Worm (Caenorhabditis elegans) whole organism, late embryonic: ENCODE results near the gene Y43C5B.3.

Source experiments
- C08G9.2 ChIP-seq: sonication (generic microtip); optimal IDR thresholded peaks from 2 replicates; lab custom pipeline; 2016; ENCODE audit warnings: mild to moderate bottlenecking, missing genetic modification characterization, moderate library complexity, missing compliant biosample characterization
- F13H6.1 ChIP-seq: sonication (generic microtip); optimal IDR thresholded peaks from 2 replicates; lab custom pipeline; 2016; ENCODE audit warnings: missing genetic modification characterization, missing compliant biosample characterization
- K09A11.1 ChIP-seq: sonication (generic microtip); optimal IDR thresholded peaks from 2 replicates; lab custom pipeline; 2017; ENCODE audit warnings: antibody characterized with exemption, mild to moderate bottlenecking, missing genetic modification characterization, missing compliant biosample characterization; ENCODE audit not compliant: insufficient read depth
- T23F11.4 ChIP-seq: fragments of 200-800 bp; sonication (Bioruptor generic); optimal IDR thresholded peaks from 2 replicates; lab custom pipeline; 2018; ENCODE audit warnings: mild to moderate bottlenecking, missing genetic modification characterization, missing compliant biosample characterization
- Y22D7AL.16 ChIP-seq: sonication (generic microtip); optimal IDR thresholded peaks from 2 replicates; lab custom pipeline; 2016; ENCODE audit warnings: missing genetic modification characterization, missing compliant biosample characterization
- ahr-1 ChIP-seq: sonication (generic microtip); optimal IDR thresholded peaks from 2 replicates; lab custom pipeline; 2016; ENCODE audit warnings: missing genetic modification characterization, missing compliant biosample characterization
- ama-1 ChIP-seq: fragments of 150-350 bp; optimal IDR thresholded peaks from 2 replicates; lab custom pipeline; 2014
- ceh-14 ChIP-seq: sonication (generic microtip); optimal IDR thresholded peaks from 2 replicates; lab custom pipeline; 2016; ENCODE audit warnings: missing genotype, missing genetic modification characterization, missing compliant biosample characterization
- ceh-18 ChIP-seq: sonication (generic microtip); optimal IDR thresholded peaks from 2 replicates; lab custom pipeline; 2016; ENCODE audit warnings: missing genetic modification characterization, missing compliant biosample characterization
- ceh-22 ChIP-seq: sonication (generic microtip); optimal IDR thresholded peaks from 2 replicates; lab custom pipeline; 2017; ENCODE audit warnings: missing biosample characterization, missing genetic modification characterization
- ceh-30 ChIP-seq: fragments of 150-350 bp; optimal IDR thresholded peaks from 2 replicates; lab custom pipeline; 2014; ENCODE audit warnings: missing biosample characterization, missing genetic modification characterization
- ceh-34 ChIP-seq: sonication (generic microtip); optimal IDR thresholded peaks from 2 replicates; lab custom pipeline; 2016; ENCODE audit warnings: mild to moderate bottlenecking, missing genetic modification characterization, missing compliant biosample characterization
- ceh-48 ChIP-seq: sonication (generic microtip); optimal IDR thresholded peaks from 2 replicates; lab custom pipeline; 2016; ENCODE audit warnings: missing genetic modification characterization, inconsistent platforms, missing compliant biosample characterization
- ceh-6 ChIP-seq: fragments of 200-800 bp; sonication (Bioruptor generic); optimal IDR thresholded peaks from 2 replicates; lab custom pipeline; 2018; ENCODE audit warnings: mild to moderate bottlenecking, missing genetic modification characterization, missing compliant biosample characterization
- elt-4 ChIP-seq: sonication (generic microtip); optimal IDR thresholded peaks from 2 replicates; lab custom pipeline; 2016; ENCODE audit warnings: missing genetic modification characterization, missing compliant biosample characterization
- ets-4 ChIP-seq: sonication (generic microtip); optimal IDR thresholded peaks from 2 replicates; lab custom pipeline; 2016; ENCODE audit warnings: missing genetic modification characterization, missing compliant biosample characterization
- fax-1 ChIP-seq: sonication (generic microtip); optimal IDR thresholded peaks from 2 replicates; lab custom pipeline; 2016; ENCODE audit warnings: missing genotype, missing genetic modification characterization, missing compliant biosample characterization
- fkh-6 ChIP-seq: sonication (generic microtip); optimal IDR thresholded peaks from 2 replicates; lab custom pipeline; 2016; ENCODE audit warnings: missing genetic modification characterization, missing compliant biosample characterization
- hlh-13 ChIP-seq: fragments of 200-800 bp; sonication (Bioruptor generic); optimal IDR thresholded peaks from 2 replicates; lab custom pipeline; 2018; ENCODE audit warnings: mild to moderate bottlenecking, missing genetic modification characterization, missing compliant biosample characterization
- hlh-15 ChIP-seq: sonication (generic microtip); optimal IDR thresholded peaks from 2 replicates; lab custom pipeline; 2016; ENCODE audit warnings: missing genetic modification characterization, missing compliant biosample characterization
- lim-6 ChIP-seq: sonication (generic microtip); optimal IDR thresholded peaks from 2 replicates; lab custom pipeline; 2016; ENCODE audit warnings: missing genetic modification characterization, missing compliant biosample characterization
- mec-3 ChIP-seq: sonication (generic microtip); optimal IDR thresholded peaks from 2 replicates; lab custom pipeline; 2016; ENCODE audit warnings: borderline replicate concordance, missing genetic modification characterization, missing compliant biosample characterization
- nhr-232 ChIP-seq: sonication (generic microtip); optimal IDR thresholded peaks from 2 replicates; lab custom pipeline; 2016; ENCODE audit warnings: missing genetic modification characterization, missing compliant biosample characterization
- npax-4 ChIP-seq: sonication (generic microtip); optimal IDR thresholded peaks from 2 replicates; lab custom pipeline; 2016; ENCODE audit warnings: missing genetic modification characterization, missing compliant biosample characterization
- pag-3 ChIP-seq: sonication (generic microtip); optimal IDR thresholded peaks from 2 replicates; lab custom pipeline; 2016; ENCODE audit warnings: missing compliant biosample characterization, missing genetic modification characterization, borderline replicate concordance
- pat-9 ChIP-seq: fragments of 200-800 bp; sonication (Bioruptor generic); optimal IDR thresholded peaks from 2 replicates; lab custom pipeline; 2018; ENCODE audit warnings: mild to moderate bottlenecking, missing genetic modification characterization, moderate library complexity, missing compliant biosample characterization
- pax-1 ChIP-seq: fragments of 150-350 bp; optimal IDR thresholded peaks from 2 replicates; lab custom pipeline; 2014; ENCODE audit warnings: missing biosample characterization, missing genetic modification characterization
- pha-2 ChIP-seq: sonication (generic microtip); optimal IDR thresholded peaks from 2 replicates; lab custom pipeline; 2017; ENCODE audit warnings: mild to moderate bottlenecking, missing genetic modification characterization, missing compliant biosample characterization
- pqm-1 ChIP-seq: sonication (generic microtip); optimal IDR thresholded peaks from 2 replicates; lab custom pipeline; 2016; ENCODE audit warnings: missing genetic modification characterization, missing compliant biosample characterization
- rnt-1 ChIP-seq: sonication (generic microtip); optimal IDR thresholded peaks from 2 replicates; lab custom pipeline; 2016; ENCODE audit warnings: missing genetic modification characterization, missing compliant biosample characterization
- sdc-2 ChIP-seq: sonication (generic microtip); optimal IDR thresholded peaks from 2 replicates; lab custom pipeline; 2016; ENCODE audit warnings: missing genotype, missing genetic modification characterization, missing compliant biosample characterization
- sox-2 ChIP-seq: fragments of 200-800 bp; sonication (Bioruptor generic); IDR thresholded peaks from 2 replicates; pipeline ENCODE4 v1.3.6; 2022; ENCODE audit warnings: missing genetic modification reagents, missing genetic modification characterization, missing compliant biosample characterization
- sox-4 ChIP-seq: sonication (generic microtip); optimal IDR thresholded peaks from 2 replicates; lab custom pipeline; 2017; ENCODE audit warnings: mild to moderate bottlenecking, missing genetic modification characterization, inconsistent platforms, missing compliant biosample characterization
- syd-9 ChIP-seq: sonication (generic microtip); optimal IDR thresholded peaks from 2 replicates; lab custom pipeline; 2016; ENCODE audit warnings: mild to moderate bottlenecking, missing genetic modification characterization, moderate library complexity, missing compliant biosample characterization
- tbx-2 ChIP-seq: sonication (generic microtip); optimal IDR thresholded peaks from 2 replicates; lab custom pipeline; 2016; ENCODE audit warnings: missing genetic modification characterization, missing compliant biosample characterization
- ttx-3 ChIP-seq: sonication (generic microtip); optimal IDR thresholded peaks from 2 replicates; lab custom pipeline; 2016; ENCODE audit warnings: missing genetic modification reagents, missing genetic modification characterization, missing compliant biosample characterization
- unc-42 ChIP-seq: sonication (generic microtip); optimal IDR thresholded peaks from 2 replicates; lab custom pipeline; 2016; ENCODE audit warnings: missing genotype, missing genetic modification characterization, missing compliant biosample characterization
- ztf-16 ChIP-seq: sonication (generic microtip); optimal IDR thresholded peaks from 2 replicates; lab custom pipeline; 2017; ENCODE audit warnings: missing genetic modification characterization, missing compliant biosample characterization

Y43C5B.3 gene

DNA sequence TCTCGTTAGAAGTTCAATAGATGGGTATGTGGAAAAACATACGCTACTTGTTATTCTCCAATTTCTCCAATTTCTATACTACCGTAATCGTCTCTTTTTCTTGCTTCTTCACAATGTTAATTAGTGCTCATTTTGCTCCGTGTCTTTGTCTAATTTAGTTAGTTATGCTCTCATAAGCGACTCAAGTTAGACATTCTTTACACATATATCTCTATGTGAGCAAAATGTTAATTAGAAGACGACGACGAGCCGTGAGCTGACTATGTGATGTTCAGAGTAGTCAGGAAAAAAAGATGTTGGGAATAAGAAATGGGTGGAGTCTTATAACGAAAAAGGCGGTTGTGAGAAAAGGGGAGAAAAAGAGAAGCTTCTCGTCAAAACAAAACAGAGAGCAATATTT is 2.9 kb upstream of the Y43C5B.3 start:
- no peak for TF ChIP-seq hlh-15
- TF ChIP-seq ahr-1 (tag; lab: Kevin White, UChicago) = no peak
- no peak for TF ChIP-seq pha-2 (tag; lab: Kevin White, UChicago)
- TF ChIP-seq unc-42 (tag; lab: Kevin White, UChicago) = peak; percentile 40
- peak; percentile 51 for TF ChIP-seq ceh-14
- TF ChIP-seq pat-9 = no peak
- TF ChIP-seq, all 69 proteins: peak for 2

DNA sequence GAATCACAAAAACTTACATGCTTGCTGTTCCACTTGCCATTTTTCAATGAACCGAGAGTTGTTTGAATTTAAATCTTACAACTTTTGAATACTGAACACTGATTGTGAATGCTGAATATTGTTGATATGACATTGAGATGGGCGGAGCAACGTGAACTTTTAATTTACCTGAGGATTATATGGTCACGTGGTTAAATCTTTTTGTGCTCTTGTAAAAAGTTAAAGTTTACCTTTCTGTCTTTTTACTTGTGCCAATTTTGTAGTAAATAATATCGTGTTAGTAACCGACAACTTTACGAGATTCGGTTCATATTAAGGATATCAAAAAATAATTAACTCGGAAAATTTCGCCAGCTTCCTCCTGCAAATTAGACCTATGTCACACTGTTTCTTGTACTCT is 1.9 kb downstream of the Y43C5B.3 start, which contains the start of gene Y43C5B.2:
Y43C5B.2 (minus strand) TSS at position 101 of the 400 bp plus-strand sequence.
- TF ChIP-seq fax-1 (tag; lab: Kevin White, UChicago) = no peak
- no peak for TF ChIP-seq tbx-2 (tag; lab: Kevin White, UChicago)
- no peak for TF ChIP-seq pag-3 (tag; lab: Kevin White, UChicago)
- TF ChIP-seq F13H6.1 (tag; lab: Kevin White, UChicago) = no peak
- TF ChIP-seq ahr-1 (tag; lab: Kevin White, UChicago) = no peak
- TF ChIP-seq K09A11.1 (tag; lab: Kevin White, UChicago) = no peak
- no peak for TF ChIP-seq ttx-3 (tag; lab: Kevin White, UChicago)
- TF ChIP-seq unc-42 (tag; lab: Kevin White, UChicago) = no peak
- TF ChIP-seq syd-9 = no peak
- no peak for TF ChIP-seq pat-9
- TF ChIP-seq ceh-6 = no peak
- TF ChIP-seq sox-2 (GFP tag; lab: Robert Waterston, UW) = no peak
- TF ChIP-seq C08G9.2 (tag; lab: Kevin White, UChicago) = no peak
- TF ChIP-seq sdc-2 (tag; lab: Kevin White, UChicago) = no peak

- TF ChIP-seq ztf-16 (tag; lab: Kevin White, UChicago) = no peak
- TF ChIP-seq fkh-6 (tag; lab: Kevin White, UChicago) = no peak
- no peak for TF ChIP-seq ets-4 (tag; lab: Kevin White, UChicago)
- TF ChIP-seq T23F11.4 (GFP tag; lab: Kevin White, UChicago) = no peak
- TF ChIP-seq ahr-1 (tag; lab: Kevin White, UChicago) = no peak
- TF ChIP-seq ceh-6 = no peak
- no peak for TF ChIP-seq ceh-34 (tag; lab: Kevin White, UChicago)
- no peak for TF ChIP-seq lim-6 (tag; lab: Kevin White, UChicago)
- no peak for TF ChIP-seq mec-3
- TF ChIP-seq nhr-232 (tag; lab: Kevin White, UChicago) = no peak
- no peak for TF ChIP-seq ceh-18 (tag; lab: Kevin White, UChicago)
- no peak for TF ChIP-seq pha-2 (tag; lab: Kevin White, UChicago)
- TF ChIP-seq npax-4 (tag; lab: Kevin White, UChicago) = no peak
- TF ChIP-seq, all 69 proteins: peak for 0
Measured at ce11 chrIV:10357072-10357471, 6.7 kb downstream of the Y43C5B.3 start, which contains the start of gene R11A8.1. Gene R11A8.1 (minus strand): TSS chrIV:10357172.

- TF ChIP-seq hlh-13 (GFP tag; lab: Kevin White, UChicago) = no peak
- no peak for TF ChIP-seq pqm-1 (tag; lab: Kevin White, UChicago)
- TF ChIP-seq unc-42 (tag; lab: Kevin White, UChicago) = no peak
- TF ChIP-seq hlh-15 = no peak
- no peak for TF ChIP-seq pax-1
- TF ChIP-seq ceh-30 = no peak
- no peak for TF ChIP-seq ceh-48 (tag; lab: Kevin White, UChicago)
- no peak for TF ChIP-seq sox-4 (tag; lab: Kevin White, UChicago)
- no peak for TF ChIP-seq ceh-18 (tag; lab: Kevin White, UChicago)
- TF ChIP-seq sox-2 (GFP tag; lab: Robert Waterston, UW) = no peak
- no peak for TF ChIP-seq K09A11.1 (tag; lab: Kevin White, UChicago)
- no peak for TF ChIP-seq ceh-22 (tag; lab: Kevin White, UChicago)
- TF ChIP-seq, all 69 proteins: peak for 0
Measured at ce11 chrIV:10357842-10358241, 7.5 kb downstream of the Y43C5B.3 start, which contains the start of gene gkow-1. Gene gkow-1 (plus strand): TSS chrIV:10358142.

- TF ChIP-seq pqm-1 (tag; lab: Kevin White, UChicago) (no peak), rnt-1 (tag; lab: Kevin White, UChicago) (no peak), sdc-2 (tag; lab: Kevin White, UChicago) (no peak), pax-1 (no peak), ets-4 (tag; lab: Kevin White, UChicago) (no peak), C08G9.2 (tag; lab: Kevin White, UChicago) (no peak), ceh-30 (no peak), ama-1 (no peak), Y22D7AL.16 (no peak), unc-42 (tag; lab: Kevin White, UChicago) (no peak), elt-4 (tag; lab: Kevin White, UChicago) (no peak), pha-2 (tag; lab: Kevin White, UChicago) (no peak), ahr-1 (tag; lab: Kevin White, UChicago) (no peak), sox-2 (GFP tag; lab: Robert Waterston, UW) (no peak)
Measured at ce11 chrIV:10360336-10360735, 9.9 kb downstream of the Y43C5B.3 start, which contains the start of gene ugt-59. Gene ugt-59 (plus strand): TSS chrIV:10360636.
